Fruit fly (Drosophila melanogaster) whole organism, prepupa: ENCODE results near the gene CG17490.

ENCODE experiments used
- CG15336 ChIP-seq: fragments of 200-800 bp; sonication (Bioruptor generic); IDR thresholded peaks from 2 replicates; pipeline ENCODE4 v1.3.6; 2022; ENCODE audit warnings: missing biosample characterization, missing genetic modification characterization
- CG31627 ChIP-seq: fragments of 200-800 bp; sonication (Bioruptor generic); optimal IDR thresholded peaks from 3 replicates; lab custom pipeline; 2016; ENCODE audit warnings: missing biosample characterization, missing genetic modification characterization
- CG6792 ChIP-seq: fragments of 200-800 bp; sonication (Bioruptor generic); optimal IDR thresholded peaks from 3 replicates; lab custom pipeline; 2016; ENCODE audit warnings: missing biosample characterization, missing genetic modification characterization
- CG6808 ChIP-seq: fragments of 200-800 bp; sonication (Bioruptor generic); optimal IDR thresholded peaks from 3 replicates; lab custom pipeline; 2017; ENCODE audit warnings: missing biosample characterization, missing genetic modification characterization, mild to moderate bottlenecking, moderate library complexity, missing genetic modification reagents
- CG6854 ChIP-seq: fragments of 200-800 bp; sonication (Bioruptor generic); optimal IDR thresholded peaks from 2 replicates; lab custom pipeline; 2017; ENCODE audit warnings: missing biosample characterization, mild to moderate bottlenecking, missing genetic modification characterization
- CG8632 ChIP-seq: fragments of 200-800 bp; sonication (Bioruptor generic); optimal IDR thresholded peaks from 3 replicates; lab custom pipeline; 2016; ENCODE audit warnings: missing biosample characterization, missing genetic modification characterization
- CG9139 ChIP-seq: fragments of 200-800 bp; sonication (Bioruptor generic); optimal IDR thresholded peaks from 3 replicates; lab custom pipeline; 2017; ENCODE audit warnings: missing biosample characterization, mild to moderate bottlenecking, missing genetic modification characterization
- Hr4 ChIP-seq: fragments of 200-800 bp; sonication (Bioruptor generic); optimal IDR thresholded peaks from 3 replicates; lab custom pipeline; 2016; ENCODE audit warnings: missing biosample characterization, missing genetic modification characterization
- cyc ChIP-seq: fragments of 200-800 bp; sonication (Bioruptor generic); optimal IDR thresholded peaks from 3 replicates; lab custom pipeline; 2016; ENCODE audit warnings: missing biosample characterization, missing genetic modification characterization
- dsx ChIP-seq: fragments of 200-800 bp; optimal IDR thresholded peaks from 3 replicates; lab custom pipeline; 2019; ENCODE audit warnings: missing biosample characterization, mild to moderate bottlenecking, missing genetic modification characterization, moderate library complexity; ENCODE audit not compliant: poor library complexity, severe bottlenecking
- fd59A ChIP-seq: fragments of 200-800 bp; sonication (Bioruptor generic); optimal IDR thresholded peaks from 2 replicates; lab custom pipeline; 2017; ENCODE audit warnings: missing biosample characterization, mild to moderate bottlenecking, missing genetic modification characterization, missing genetic modification reagents
- salr ChIP-seq, 2 experiments: fragments of 200-800 bp; sonication (Bioruptor generic); optimal IDR thresholded peaks; 3 replicates each; lab custom pipeline; 2016 to 2018; ENCODE audit warnings: missing biosample characterization in 2 of 2, missing genetic modification characterization in 2 of 2, mild to moderate bottlenecking in 1 of 2
- svp ChIP-seq: fragments of 200-800 bp; sonication (Bioruptor generic); peaks from one replicate; lab custom pipeline; 2016; ENCODE audit warnings: missing biosample characterization, missing genetic modification characterization

dm6 chr2L:22574314-22574713 lies 36.8 kb downstream of the CG17490 start:
- TF ChIP-seq cyc (GFP tag; lab: Kevin White, UChicago) (no peak), CG9139 (GFP tag; lab: Kevin White, UChicago) (no peak), dsx (GFP tag; lab: Kevin White, UChicago) (no peak), CG15336 (GFP tag; lab: Robert Waterston, UW) (no peak), Hr4 (GFP tag; lab: Kevin White, UChicago) (no peak), CG6808 (no peak), CG31627 (no peak), svp (GFP tag; lab: Kevin White, UChicago) (no peak), salr (GFP tag; optimal IDR thresholded peaks at IDR 0.05; lab: Kevin White, UChicago) (no peak), CG6792 (GFP tag; lab: Kevin White, UChicago) (no peak), fd59A (GFP tag; lab: Kevin White, UChicago) (no peak), CG6854 (GFP tag; lab: Kevin White, UChicago) (no peak), CG8632 (GFP tag; lab: Kevin White, UChicago) (no peak)
